Worm (Caenorhabditis elegans): ENCODE measurements around the gene rilp-1.

Gene rilp-1

ce11 chrIII:3650677-3651315, 14.9 kb downstream of the rilp-1 start, which contains the start of the genes madf-8 and gsr-1 (continued):
- TF ChIP-seq nhr-20 (tag; optimal IDR thresholded peaks at IDR 0.05): peak; percentile 33
- no peak for TF ChIP-seq unc-98 (GFP tag; IDR thresholded peaks at IDR 0.05)
- no peak for TF ChIP-seq ztf-4 (tag; optimal IDR thresholded peaks at IDR 0.05)
- TF ChIP-seq hlh-17 (GFP tag; optimal IDR thresholded peaks at IDR 0.05; ENCODE audit: borderline replicate concordance): no peak
- TF ChIP-seq nhr-12 (tag; optimal IDR thresholded peaks at IDR 0.05): no peak
- TF ChIP-seq swsn-7 (tag; optimal IDR thresholded peaks at IDR 0.05): peak; percentile 60
- peak; percentile 43 for TF ChIP-seq isw-1 (GFP tag; IDR thresholded peaks at IDR 0.05)
- peak; percentile 78 for TF ChIP-seq rnt-1 (tag; optimal IDR thresholded peaks at IDR 0.05)
- TF ChIP-seq nhr-76 (tag; optimal IDR thresholded peaks at IDR 0.05): no peak
- TF ChIP-seq nhr-71 (tag; optimal IDR thresholded peaks at IDR 0.05): peak; percentile 75
- TF ChIP-seq C16A3.4 (tag; optimal IDR thresholded peaks at IDR 0.05): peak; percentile 48
- TF ChIP-seq xbp-1 (tag; optimal IDR thresholded peaks at IDR 0.05): peak; percentile 73
- no peak for TF ChIP-seq Y116A8C.19 (tag; optimal IDR thresholded peaks at IDR 0.05; ENCODE audit: borderline replicate concordance)
- peak; percentile 77 to 84 for TF ChIP-seq lin-35 (GFP tag; optimal IDR thresholded peaks at IDR 0.05)
- TF ChIP-seq lin-14 (GFP tag; optimal IDR thresholded peaks at IDR 0.05): peak; percentile 56
- peak; percentile 59 for TF ChIP-seq snu-23 (GFP tag; optimal IDR thresholded peaks at IDR 0.05)
- peak; percentile 4 for TF ChIP-seq egl-13 (tag; optimal IDR thresholded peaks at IDR 0.05)
- no peak for TF ChIP-seq elt-2 (tag; optimal IDR thresholded peaks at IDR 0.05)
- peak; percentile 40 to 49 (median 43) for TF ChIP-seq ceh-82 (tag; optimal IDR thresholded peaks at IDR 0.05)
- no peak for TF ChIP-seq nhr-237 (tag; optimal IDR thresholded peaks at IDR 0.05)
- no peak for TF ChIP-seq zip-4 (GFP tag; optimal IDR thresholded peaks at IDR 0.05)
- peak; percentile 17 for TF ChIP-seq unc-86 (tag; optimal IDR thresholded peaks at IDR 0.05)
- peak; percentile 83 to 90 (median 85) for TF ChIP-seq dpl-1 (GFP tag; optimal IDR thresholded peaks at IDR 0.05)
- TF ChIP-seq sptf-1 (tag; optimal IDR thresholded peaks at IDR 0.05): no peak
- TF ChIP-seq nhr-11 (tag; optimal IDR thresholded peaks at IDR 0.05): peak; percentile 8
- TF ChIP-seq skn-1 (tag; optimal IDR thresholded peaks at IDR 0.05): peak; percentile 53
- TF ChIP-seq ets-5 (GFP tag; IDR thresholded peaks at IDR 0.05): no peak
- peak; percentile 67 to 77 for TF ChIP-seq lsy-2 (tag; optimal IDR thresholded peaks at IDR 0.05)
- TF ChIP-seq unc-30 (tag; optimal IDR thresholded peaks at IDR 0.05): no peak
- no peak for TF ChIP-seq C34B4.2 (tag; optimal IDR thresholded peaks at IDR 0.05)
- no peak for TF ChIP-seq aha-1 (tag; optimal IDR thresholded peaks at IDR 0.05)
- TF ChIP-seq egl-27 (tag; optimal IDR thresholded peaks at IDR 0.05): no peak
- TF ChIP-seq nhr-47 (tag; optimal IDR thresholded peaks at IDR 0.05): peak; percentile 68
- TF ChIP-seq snpc-4 (tag; optimal IDR thresholded peaks at IDR 0.05): peak; percentile 50
- no peak for TF ChIP-seq tlp-1 (tag; optimal IDR thresholded peaks at IDR 0.05)
- TF ChIP-seq ztf-11 (tag; optimal IDR thresholded peaks at IDR 0.05): peak in 1 of 2 experiments; percentile 26
- TF ChIP-seq grh-1 (GFP tag; IDR thresholded peaks at IDR 0.05): no peak
- no peak for TF ChIP-seq hlh-4 (tag; optimal IDR thresholded peaks at IDR 0.05)

- no peak for TF ChIP-seq rnt-1 (tag; optimal IDR thresholded peaks at IDR 0.05)
- TF ChIP-seq grh-1 (GFP tag; IDR thresholded peaks at IDR 0.05): no peak
- no peak for TF ChIP-seq hlh-17 (GFP tag; optimal IDR thresholded peaks at IDR 0.05; ENCODE audit: borderline replicate concordance)
- TF ChIP-seq nhr-47 (tag; optimal IDR thresholded peaks at IDR 0.05): no peak
- TF ChIP-seq C34B4.2 (tag; optimal IDR thresholded peaks at IDR 0.05): no peak
- no peak for TF ChIP-seq unc-62 (GFP tag; optimal IDR thresholded peaks at IDR 0.05)
- TF ChIP-seq unc-98 (GFP tag; IDR thresholded peaks at IDR 0.05): no peak
- TF ChIP-seq elt-2 (tag; optimal IDR thresholded peaks at IDR 0.05): no peak
- no peak for TF ChIP-seq nhr-76 (tag; optimal IDR thresholded peaks at IDR 0.05)
- no peak for TF ChIP-seq ceh-88 (GFP tag; IDR thresholded peaks at IDR 0.05)
- no peak for TF ChIP-seq jun-1 (tag; optimal IDR thresholded peaks at IDR 0.05)
- no peak for TF ChIP-seq sup-37 (GFP tag; optimal IDR thresholded peaks at IDR 0.05)
- TF ChIP-seq nhr-12 (tag; optimal IDR thresholded peaks at IDR 0.05): no peak
- TF ChIP-seq lin-39 (tag; optimal IDR thresholded peaks at IDR 0.05): no peak
- no peak for TF ChIP-seq fkh-10 (GFP tag; optimal IDR thresholded peaks at IDR 0.05)
- TF ChIP-seq ceh-90 (tag; optimal IDR thresholded peaks at IDR 0.05): no peak
- TF ChIP-seq nhr-85 (tag): no peak
- no peak for TF ChIP-seq nhr-11 (tag; optimal IDR thresholded peaks at IDR 0.05)
- no peak for TF ChIP-seq hlh-4 (tag; optimal IDR thresholded peaks at IDR 0.05)
These were observed 16.5 kb downstream of the rilp-1 start for ce11 chrIII:3652427-3652826.

All from whole organism, L1 larva.